Fruit fly (Drosophila melanogaster) whole organism, embryonic: ENCODE results near the gene cl.

Source experiments
- CG1024 ChIP-seq: fragments of 200-800 bp; sonication (Bioruptor generic); IDR thresholded peaks from 2 replicates; pipeline ENCODE4 v1.3.6; 2022; ENCODE audit warnings: missing biosample characterization, missing genetic modification characterization
- CG10321 ChIP-seq: fragments of 200-800 bp; sonication (Bioruptor generic); IDR thresholded peaks from 2 replicates; pipeline ENCODE4 v1.3.6; 2022; ENCODE audit warnings: missing biosample characterization, missing genetic modification characterization
- CG11456 ChIP-seq: fragments of 200-800 bp; sonication (Bioruptor generic); IDR thresholded peaks from 3 replicates; pipeline ENCODE4 v1.3.6; 2022; ENCODE audit warnings: missing biosample characterization, missing genetic modification characterization
- CG12104 ChIP-seq: fragments of 200-800 bp; sonication (Bioruptor generic); optimal IDR thresholded peaks from 3 replicates; lab custom pipeline; 2016; ENCODE audit warnings: missing biosample characterization, missing genetic modification characterization
- CG14014 ChIP-seq: fragments of 200-800 bp; sonication (Bioruptor generic); IDR thresholded peaks from 2 replicates; pipeline ENCODE4 v1.3.6; 2022; ENCODE audit warnings: missing biosample characterization, missing genetic modification characterization
- CG15011 ChIP-seq: fragments of 200-800 bp; sonication (Bioruptor generic); optimal IDR thresholded peaks from 3 replicates; lab custom pipeline; 2018; ENCODE audit warnings: missing biosample characterization, mild to moderate bottlenecking, missing genetic modification characterization
- CG15479 ChIP-seq: fragments of 200-800 bp; sonication (Bioruptor generic); optimal IDR thresholded peaks from 3 replicates; lab custom pipeline; 2019; ENCODE audit warnings: missing biosample characterization, mild to moderate bottlenecking, missing genetic modification characterization, moderate library complexity
- CG17802 ChIP-seq: fragments of 200-800 bp; sonication (Bioruptor generic); optimal IDR thresholded peaks from 2 replicates; lab custom pipeline; 2018; ENCODE audit warnings: missing biosample characterization, mild to moderate bottlenecking, missing genetic modification characterization, moderate library complexity
- CG17912 ChIP-seq: fragments of 200-800 bp; sonication (Bioruptor generic); optimal IDR thresholded peaks from 2 replicates; lab custom pipeline; 2018; ENCODE audit warnings: missing biosample characterization, mild to moderate bottlenecking, missing genetic modification characterization
- CG2120 ChIP-seq: fragments of 200-800 bp; sonication (Bioruptor generic); optimal IDR thresholded peaks from 3 replicates; lab custom pipeline; 2016; ENCODE audit warnings: missing biosample characterization, missing genetic modification characterization
- CG2129 ChIP-seq: fragments of 200-800 bp; sonication (Bioruptor generic); IDR thresholded peaks from 2 replicates; pipeline ENCODE4 v1.3.6; 2022; ENCODE audit warnings: missing biosample characterization, missing genetic modification characterization; ENCODE audit not compliant: partially characterized antibody
- CG30403 ChIP-seq: fragments of 200-800 bp; sonication (Bioruptor generic); optimal IDR thresholded peaks from 3 replicates; lab custom pipeline; 2016; ENCODE audit warnings: missing biosample characterization, missing genetic modification characterization
- CG3281 ChIP-seq: fragments of 200-800 bp; sonication (Bioruptor generic); optimal IDR thresholded peaks from 3 replicates; lab custom pipeline; 2017; ENCODE audit warnings: missing biosample characterization, mild to moderate bottlenecking, missing genetic modification characterization
- CG3407 ChIP-seq: fragments of 200-800 bp; sonication (Bioruptor generic); optimal IDR thresholded peaks from 2 replicates; lab custom pipeline; 2018; ENCODE audit warnings: missing biosample characterization, mild to moderate bottlenecking, missing genetic modification characterization
- CG3847 ChIP-seq: fragments of 200-800 bp; sonication (Bioruptor generic); IDR thresholded peaks from 2 replicates; pipeline ENCODE4 v1.3.6; 2022; ENCODE audit warnings: missing biosample characterization, missing genetic modification characterization
- CG4328 ChIP-seq: fragments of 200-800 bp; sonication (Bioruptor generic); optimal IDR thresholded peaks from 3 replicates; lab custom pipeline; 2017; ENCODE audit warnings: missing biosample characterization, missing genetic modification reagents, missing genetic modification characterization
- CG4404 ChIP-seq: fragments of 200-800 bp; sonication (Bioruptor generic); IDR thresholded peaks from 2 replicates; pipeline ENCODE4 v1.3.6; 2022; ENCODE audit warnings: missing biosample characterization, missing genetic modification characterization
- CG5953 ChIP-seq: fragments of 200-800 bp; sonication (Bioruptor generic); IDR thresholded peaks from 2 replicates; pipeline ENCODE4 v1.3.6; 2022; ENCODE audit warnings: missing biosample characterization, missing genetic modification characterization
- CG6254 ChIP-seq: fragments of 200-800 bp; sonication (Bioruptor generic); optimal IDR thresholded peaks from 3 replicates; lab custom pipeline; 2017; ENCODE audit warnings: mild to moderate bottlenecking, missing biosample characterization, missing genetic modification reagents, missing genetic modification characterization
- CG7271 ChIP-seq: fragments of 200-800 bp; sonication (Bioruptor generic); optimal IDR thresholded peaks from 2 replicates; lab custom pipeline; 2018; ENCODE audit warnings: missing biosample characterization, mild to moderate bottlenecking, missing genetic modification characterization, moderate library complexity
- CG9932 ChIP-seq: fragments of 200-800 bp; sonication (Bioruptor generic); IDR thresholded peaks from 2 replicates; pipeline ENCODE4 v1.3.6; 2022; ENCODE audit warnings: missing biosample characterization, missing genetic modification characterization
- D19B ChIP-seq: fragments of 200-800 bp; sonication (Bioruptor generic); optimal IDR thresholded peaks from 2 replicates; lab custom pipeline; 2017; ENCODE audit warnings: missing biosample characterization, mild to moderate bottlenecking, missing genetic modification characterization
- Dll ChIP-seq: fragments of 200-800 bp; sonication (Bioruptor generic); IDR thresholded peaks from 4 replicates; pipeline ENCODE4 v1.3.6; 2022; ENCODE audit warnings: missing biosample characterization, missing genetic modification characterization; ENCODE audit not compliant: partially characterized antibody
- Doc3 ChIP-seq: fragments of 200-800 bp; sonication (Bioruptor generic); IDR thresholded peaks from 3 replicates; pipeline ENCODE4 v1.3.6; 2022; ENCODE audit warnings: missing biosample characterization, missing genetic modification characterization; ENCODE audit not compliant: partially characterized antibody
- MESR4 ChIP-seq: fragments of 200-800 bp; sonication (Bioruptor generic); optimal IDR thresholded peaks from 2 replicates; lab custom pipeline; 2018; ENCODE audit warnings: missing biosample characterization, mild to moderate bottlenecking, missing genetic modification characterization, moderate library complexity
- Max ChIP-seq: fragments of 200-800 bp; sonication (Bioruptor generic); optimal IDR thresholded peaks from 2 replicates; lab custom pipeline; 2016; ENCODE audit warnings: missing biosample characterization, mild to moderate bottlenecking, missing genetic modification characterization
- Neu2 ChIP-seq: fragments of 200-800 bp; sonication (Bioruptor generic); optimal IDR thresholded peaks from 3 replicates; lab custom pipeline; 2016; ENCODE audit warnings: missing biosample characterization, missing genetic modification characterization, borderline replicate concordance
- NfI ChIP-seq: fragments of 200-800 bp; sonication (Bioruptor generic); optimal IDR thresholded peaks from 3 replicates; lab custom pipeline; 2018; ENCODE audit warnings: missing biosample characterization, mild to moderate bottlenecking, missing genetic modification characterization, moderate library complexity
- Ravus ChIP-seq: fragments of 200-800 bp; sonication (Bioruptor generic); IDR thresholded peaks from 2 replicates; pipeline ENCODE4 v1.3.6; 2022; ENCODE audit warnings: missing biosample characterization, missing genetic modification characterization
- Rx ChIP-seq: fragments of 200-800 bp; sonication (Bioruptor generic); IDR thresholded peaks from 2 replicates; pipeline ENCODE4 v1.3.6; 2022; ENCODE audit warnings: missing biosample characterization, missing genetic modification characterization
- Tbp ChIP-seq: fragments of >200 bp; optimal IDR thresholded peaks from 2 replicates; lab custom pipeline; 2018; ENCODE audit warnings: missing biosample characterization, missing genetic modification characterization
- Xbp1 ChIP-seq: fragments of 200-800 bp; sonication (Bioruptor generic); optimal IDR thresholded peaks from 3 replicates; lab custom pipeline; 2016; ENCODE audit warnings: missing biosample characterization, mild to moderate bottlenecking, missing genetic modification characterization
- amos ChIP-seq: fragments of 200-800 bp; sonication (Bioruptor generic); IDR thresholded peaks from 2 replicates; pipeline ENCODE4 v1.3.6; 2022; ENCODE audit warnings: missing biosample characterization, missing genetic modification characterization; ENCODE audit not compliant: partially characterized antibody
- ara ChIP-seq: fragments of 200-800 bp; sonication (Bioruptor generic); IDR thresholded peaks from 2 replicates; pipeline ENCODE4 v1.3.6; 2022; ENCODE audit warnings: missing biosample characterization, missing genetic modification characterization
- chn ChIP-seq: fragments of 200-800 bp; sonication (Bioruptor generic); optimal IDR thresholded peaks from 2 replicates; lab custom pipeline; 2016; ENCODE audit warnings: missing biosample characterization, missing genetic modification characterization
- cwo ChIP-seq: fragments of 200-800 bp; sonication (Bioruptor generic); optimal IDR thresholded peaks from 3 replicates; lab custom pipeline; 2017; ENCODE audit warnings: missing biosample characterization, missing genetic modification characterization, mild to moderate bottlenecking, moderate library complexity, missing genetic modification reagents
- dpn ChIP-seq, 2 experiments: fragments of 200-800 bp; sonication (Bioruptor generic); optimal IDR thresholded peaks; 3 replicates each; lab custom pipeline; 2016; ENCODE audit warnings: missing biosample characterization in 2 of 2, missing genetic modification characterization in 2 of 2
- gcm2 ChIP-seq: fragments of 200-800 bp; sonication (Bioruptor generic); optimal IDR thresholded peaks from 2 replicates; lab custom pipeline; 2016; ENCODE audit warnings: missing biosample characterization, missing genetic modification characterization
- her ChIP-seq: fragments of 200-800 bp; sonication (Bioruptor generic); optimal IDR thresholded peaks from 2 replicates; lab custom pipeline; 2016; ENCODE audit warnings: missing biosample characterization, missing genetic modification characterization
- ind ChIP-seq: fragments of 200-800 bp; sonication (Bioruptor generic); optimal IDR thresholded peaks from 3 replicates; lab custom pipeline; 2016; ENCODE audit warnings: missing biosample characterization, missing genetic modification characterization
- mirr ChIP-seq: fragments of 200-800 bp; sonication (Bioruptor generic); optimal IDR thresholded peaks from 3 replicates; lab custom pipeline; 2018; ENCODE audit warnings: missing biosample characterization, mild to moderate bottlenecking, missing genetic modification characterization
- otp ChIP-seq: fragments of 200-800 bp; sonication (Bioruptor generic); IDR thresholded peaks from 3 replicates; pipeline ENCODE4, ENCODE4 v1.3.6; 2022; ENCODE audit warnings: missing biosample characterization, missing genetic modification characterization
- pan ChIP-seq, 4 experiments: fragments of >200 bp in 3 of 4; fragments of 200-800 bp in 1 of 4; sonication (Bioruptor generic) in 1 of 4; optimal IDR thresholded peaks in 3 of 4; IDR thresholded peaks in 1 of 4; 2 replicates each; pipeline versions ENCODE4 v1.3.6 to Lab custom; 2017 to 2022; ENCODE audit warnings: missing biosample characterization in 2 of 4, missing genetic modification characterization in 2 of 4, mixed read lengths in 1 of 4
- sc ChIP-seq, 3 experiments: fragments of >200 bp in 2 of 3; fragments of 200-800 bp in 1 of 3; sonication (Bioruptor generic) in 1 of 3; optimal IDR thresholded peaks; 2 replicates in 2 of 3; 3 replicates in 1 of 3; lab custom pipeline; 2017; ENCODE audit warnings: mild to moderate bottlenecking in 1 of 3, missing biosample characterization in 1 of 3, missing genetic modification characterization in 1 of 3, missing genetic modification reagents in 1 of 3
- sqz ChIP-seq: fragments of 200-800 bp; sonication (Bioruptor generic); optimal IDR thresholded peaks from 3 replicates; lab custom pipeline; 2018; ENCODE audit warnings: missing biosample characterization, mild to moderate bottlenecking, missing genetic modification characterization
- tap ChIP-seq: fragments of 200-800 bp; optimal IDR thresholded peaks from 3 replicates; lab custom pipeline; 2019; ENCODE audit warnings: missing biosample characterization, mild to moderate bottlenecking, missing genetic modification characterization, moderate library complexity
- vvl ChIP-seq: fragments of 200-800 bp; sonication (Bioruptor generic); IDR thresholded peaks from 2 replicates; pipeline ENCODE4 v1.3.6; 2022; ENCODE audit warnings: missing biosample characterization, missing genetic modification characterization

Gene cl

dm6 chr2L:5546518-5547287, 26.8 kb downstream of the cl start, which contains the start of gene Oscillin (continued):
- TF ChIP-seq otp (GFP tag; lab: Robert Waterston, UW) (no peak), CG15479 (GFP tag; lab: Kevin White, UChicago) (no peak), CG3407 (GFP tag; lab: Kevin White, UChicago) (peak; percentile 38), Xbp1 (GFP tag; lab: Kevin White, UChicago) (peak; percentile 80), D19B (peak; percentile 72), CG15011 (GFP tag; lab: Kevin White, UChicago) (peak; percentile 66), cwo (peak; percentile 82), CG10321 (GFP tag; lab: Robert Waterston, UW) (no peak), MESR4 (GFP tag; lab: Kevin White, UChicago) (peak; percentile 13), Tbp (GFP tag; lab: Kevin White, UChicago) (no peak), CG11456 (peak; percentile 84), mirr (no peak), Neu2 (GFP tag; lab: Kevin White, UChicago) (no peak), CG1024 (GFP tag; lab: Robert Waterston, UW) (peak; percentile 56), CG7271 (peak; percentile 35), tap (tag; lab: Kevin White, UChicago) (peak; percentile 83), CG2120 (GFP tag; lab: Kevin White, UChicago) (peak; percentile 12), pan (optimal IDR thresholded peaks at IDR 0.05; lab: Kevin White, UChicago) (no peak), pan (GFP tag; optimal IDR thresholded peaks at IDR 0.05 in 1 of 2, IDR thresholded peaks at IDR 0.05 in 1 of 2) (peak in 1 of 2 experiments; percentile 92), Dll (GFP tag; lab: Robert Waterston, UW) (peak; percentile 66; the same call in 3 of the 4 replicates), vvl (GFP tag; lab: Robert Waterston, UW) (peak; percentile 94), CG3281 (GFP tag; lab: Kevin White, UChicago) (peak; percentile 80), ara (GFP tag; lab: Robert Waterston, UW) (peak; percentile 87), CG17912 (GFP tag; lab: Kevin White, UChicago) (no peak), her (GFP tag; lab: Kevin White, UChicago) (no peak), chn (GFP tag; lab: Kevin White, UChicago) (peak; percentile 18), Doc3 (peak; percentile 45; the same call in 2 of the 3 replicates), NfI (peak; percentile 66), CG2129 (GFP tag; lab: Robert Waterston, UW) (0 out of 2 replicates have a peak, but pooled peaks have one; percentile 15), Max (GFP tag; lab: Kevin White, UChicago) (peak; percentile 47), sc (optimal IDR thresholded peaks at IDR 0.05; lab: Kevin White, UChicago) (no peak), sc (GFP tag; optimal IDR thresholded peaks at IDR 0.05; lab: Kevin White, UChicago) (no peak), CG4328 (peak; percentile 78), CG9932 (peak; percentile 72), sqz (GFP tag; lab: Kevin White, UChicago) (peak; percentile 86), CG14014 (peak; percentile 91), CG5953 (GFP tag; lab: Robert Waterston, UW) (0 out of 2 replicates have a peak, but pooled peaks have one; percentile 28), ind (peak; percentile 71), CG4404 (GFP tag; lab: Robert Waterston, UW) (peak; percentile 45), CG3847 (GFP tag; lab: Robert Waterston, UW) (peak; percentile 43; the same call in 1 of the 2 replicates), CG6254 (peak; percentile 85), CG30403 (GFP tag; lab: Kevin White, UChicago) (peak; percentile 76), dpn (GFP tag; optimal IDR thresholded peaks at IDR 0.05; lab: Kevin White, UChicago) (peak; percentile 61 to 65), Rx (GFP tag; lab: Robert Waterston, UW) (peak; percentile 52; the same call in 1 of the 2 replicates), CG12104 (peak; percentile 80), amos (GFP tag; lab: Robert Waterston, UW) (peak; percentile 22; the same call in 1 of the 2 replicates), Ravus (GFP tag; lab: Robert Waterston, UW) (no peak; the same call in 1 of the 2 replicates), CG17802 (peak; percentile 31), gcm2 (GFP tag; lab: Kevin White, UChicago) (no peak)
